Worm (Caenorhabditis elegans): ENCODE results near the gene nst-1.

DNA sequence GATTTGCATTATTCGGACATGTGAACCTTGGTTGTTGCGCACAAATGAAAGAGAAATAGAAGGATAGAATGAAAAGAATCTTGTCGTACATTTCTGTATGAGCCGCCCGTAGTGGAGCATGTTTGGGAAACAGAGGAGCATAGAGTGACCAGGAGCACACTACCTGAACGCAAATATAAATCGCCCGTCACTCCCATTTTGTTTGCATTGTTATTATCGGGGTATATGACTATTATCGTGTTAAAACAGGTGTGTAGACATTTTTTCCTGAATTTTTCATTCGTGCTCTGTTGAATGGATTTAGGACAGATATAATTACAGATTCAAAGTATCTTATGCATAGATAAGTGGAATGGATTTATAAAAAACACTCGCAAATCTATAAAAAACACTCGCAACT, 13.7 kb downstream of the nst-1 start, which contains the start of gene K01C8.2:
- TF ChIP-seq ama-1 (optimal IDR thresholded peaks at IDR 0.05) (no peak), sea-1 (GFP tag; conservative IDR thresholded peaks at IDR 0.05) (no peak), flt-1 (GFP tag; IDR thresholded peaks at IDR 0.05) (no peak), hmbx-1 (tag; optimal IDR thresholded peaks at IDR 0.05) (no peak), ceh-13 (GFP tag; optimal IDR thresholded peaks at IDR 0.05) (no peak), scrt-1 (GFP tag; IDR thresholded peaks at IDR 0.05) (no peak), B0310.2 (tag; optimal IDR thresholded peaks at IDR 0.05) (no peak)
